Worm (Caenorhabditis elegans) whole organism, late embryonic: Measurements from ENCODE around the gene lig-4.
A peak's percentile ranks its signal among the peaks of the same experiment; 100 is the strongest.

Source experiments
- C38D4.7 ChIP-seq: fragments of 200-800 bp; sonication (Bioruptor generic); optimal IDR thresholded peaks from 2 replicates; lab custom pipeline; 2018; ENCODE audit warnings: mild to moderate bottlenecking, missing genetic modification characterization, moderate library complexity, missing compliant biosample characterization
- F13H6.1 ChIP-seq: sonication (generic microtip); optimal IDR thresholded peaks from 2 replicates; lab custom pipeline; 2016; ENCODE audit warnings: missing genetic modification characterization, missing compliant biosample characterization
- K09A11.1 ChIP-seq: sonication (generic microtip); optimal IDR thresholded peaks from 2 replicates; lab custom pipeline; 2017; ENCODE audit warnings: antibody characterized with exemption, mild to moderate bottlenecking, missing genetic modification characterization, missing compliant biosample characterization; ENCODE audit not compliant: insufficient read depth
- ahr-1 ChIP-seq: sonication (generic microtip); optimal IDR thresholded peaks from 2 replicates; lab custom pipeline; 2016; ENCODE audit warnings: missing genetic modification characterization, missing compliant biosample characterization
- ceh-2 ChIP-seq: sonication (generic microtip); optimal IDR thresholded peaks from 2 replicates; lab custom pipeline; 2016; ENCODE audit warnings: missing genotype, missing genetic modification characterization, missing compliant biosample characterization
- ceh-22 ChIP-seq: sonication (generic microtip); optimal IDR thresholded peaks from 2 replicates; lab custom pipeline; 2017; ENCODE audit warnings: missing biosample characterization, missing genetic modification characterization
- ceh-24 ChIP-seq: sonication (generic microtip); optimal IDR thresholded peaks from 2 replicates; lab custom pipeline; 2016; ENCODE audit warnings: mild to moderate bottlenecking, missing genetic modification characterization, missing compliant biosample characterization
- ceh-31 ChIP-seq: sonication (generic microtip); optimal IDR thresholded peaks from 2 replicates; lab custom pipeline; 2016; ENCODE audit warnings: missing genetic modification characterization, missing compliant biosample characterization
- ceh-34 ChIP-seq: sonication (generic microtip); optimal IDR thresholded peaks from 2 replicates; lab custom pipeline; 2016; ENCODE audit warnings: mild to moderate bottlenecking, missing genetic modification characterization, missing compliant biosample characterization
- ceh-45 ChIP-seq: fragments of 200-800 bp; sonication (Bioruptor generic); IDR thresholded peaks from 2 replicates; pipeline ENCODE4 v1.3.6; 2022; ENCODE audit warnings: missing genetic modification reagents, missing genetic modification characterization, missing compliant biosample characterization
- ceh-9 ChIP-seq: sonication (generic microtip); optimal IDR thresholded peaks from 2 replicates; lab custom pipeline; 2016; ENCODE audit warnings: mild to moderate bottlenecking, missing genetic modification characterization, inconsistent platforms, missing compliant biosample characterization
- dmd-4 ChIP-seq: sonication (generic microtip); optimal IDR thresholded peaks from 2 replicates; lab custom pipeline; 2016; ENCODE audit warnings: borderline replicate concordance, missing genetic modification characterization, missing compliant biosample characterization
- dve-1 ChIP-seq: sonication (generic microtip); optimal IDR thresholded peaks from 2 replicates; lab custom pipeline; 2017; ENCODE audit warnings: antibody characterized with exemption, mild to moderate bottlenecking, missing genetic modification characterization, missing compliant biosample characterization
- ets-4 ChIP-seq: sonication (generic microtip); optimal IDR thresholded peaks from 2 replicates; lab custom pipeline; 2016; ENCODE audit warnings: missing genetic modification characterization, missing compliant biosample characterization
- fax-1 ChIP-seq: sonication (generic microtip); optimal IDR thresholded peaks from 2 replicates; lab custom pipeline; 2016; ENCODE audit warnings: missing genotype, missing genetic modification characterization, missing compliant biosample characterization
- gmeb-2 ChIP-seq: sonication (generic microtip); optimal IDR thresholded peaks from 2 replicates; lab custom pipeline; 2016; ENCODE audit warnings: missing genetic modification characterization, inconsistent platforms, missing compliant biosample characterization
- hlh-15 ChIP-seq: sonication (generic microtip); optimal IDR thresholded peaks from 2 replicates; lab custom pipeline; 2016; ENCODE audit warnings: missing genetic modification characterization, missing compliant biosample characterization
- lim-6 ChIP-seq: sonication (generic microtip); optimal IDR thresholded peaks from 2 replicates; lab custom pipeline; 2016; ENCODE audit warnings: missing genetic modification characterization, missing compliant biosample characterization
- madf-2 ChIP-seq: sonication (generic microtip); optimal IDR thresholded peaks from 2 replicates; lab custom pipeline; 2017; ENCODE audit warnings: missing genetic modification characterization, missing compliant biosample characterization
- nfya-1 ChIP-seq: sonication (generic microtip); optimal IDR thresholded peaks from 2 replicates; lab custom pipeline; 2017; ENCODE audit warnings: missing genetic modification characterization, mild to moderate bottlenecking, missing compliant biosample characterization, antibody characterized with exemption, moderate library complexity
- nhr-11 ChIP-seq: fragments of 150-350 bp; optimal IDR thresholded peaks from 2 replicates; lab custom pipeline; 2014; ENCODE audit warnings: missing biosample characterization, missing genetic modification characterization
- nhr-232 ChIP-seq: sonication (generic microtip); optimal IDR thresholded peaks from 2 replicates; lab custom pipeline; 2016; ENCODE audit warnings: missing genetic modification characterization, missing compliant biosample characterization
- odd-2 ChIP-seq: sonication (generic microtip); optimal IDR thresholded peaks from 2 replicates; lab custom pipeline; 2017; ENCODE audit warnings: antibody characterized with exemption, mild to moderate bottlenecking, missing genetic modification characterization, missing compliant biosample characterization
- pag-3 ChIP-seq: sonication (generic microtip); optimal IDR thresholded peaks from 2 replicates; lab custom pipeline; 2016; ENCODE audit warnings: missing compliant biosample characterization, missing genetic modification characterization, borderline replicate concordance
- pat-9 ChIP-seq: fragments of 200-800 bp; sonication (Bioruptor generic); optimal IDR thresholded peaks from 2 replicates; lab custom pipeline; 2018; ENCODE audit warnings: mild to moderate bottlenecking, missing genetic modification characterization, moderate library complexity, missing compliant biosample characterization
- pha-4 ChIP-seq: fragments of 150-350 bp; optimal IDR thresholded peaks from 2 replicates; lab custom pipeline; 2018; ENCODE audit warnings: missing biosample characterization, missing genetic modification reagents, missing genetic modification characterization
- pqm-1 ChIP-seq: sonication (generic microtip); optimal IDR thresholded peaks from 2 replicates; lab custom pipeline; 2016; ENCODE audit warnings: missing genetic modification characterization, missing compliant biosample characterization
- pros-1 ChIP-seq: fragments of 150-350 bp; optimal IDR thresholded peaks from 2 replicates; lab custom pipeline; 2014; ENCODE audit warnings: missing biosample characterization, missing genetic modification reagents, missing genetic modification characterization
- ref-2 ChIP-seq: sonication (generic microtip); optimal IDR thresholded peaks from 2 replicates; lab custom pipeline; 2016; ENCODE audit warnings: missing genetic modification characterization, missing compliant biosample characterization
- rnt-1 ChIP-seq: sonication (generic microtip); optimal IDR thresholded peaks from 2 replicates; lab custom pipeline; 2016; ENCODE audit warnings: missing genetic modification characterization, missing compliant biosample characterization
- sdc-2 ChIP-seq: sonication (generic microtip); optimal IDR thresholded peaks from 2 replicates; lab custom pipeline; 2016; ENCODE audit warnings: missing genotype, missing genetic modification characterization, missing compliant biosample characterization
- sox-2 ChIP-seq: fragments of 200-800 bp; sonication (Bioruptor generic); IDR thresholded peaks from 2 replicates; pipeline ENCODE4 v1.3.6; 2022; ENCODE audit warnings: missing genetic modification reagents, missing genetic modification characterization, missing compliant biosample characterization
- syd-9 ChIP-seq: sonication (generic microtip); optimal IDR thresholded peaks from 2 replicates; lab custom pipeline; 2016; ENCODE audit warnings: mild to moderate bottlenecking, missing genetic modification characterization, moderate library complexity, missing compliant biosample characterization
- ttx-3 ChIP-seq: sonication (generic microtip); optimal IDR thresholded peaks from 2 replicates; lab custom pipeline; 2016; ENCODE audit warnings: missing genetic modification reagents, missing genetic modification characterization, missing compliant biosample characterization
- unc-3 ChIP-seq, 2 experiments: fragments of 200-800 bp in 1 of 2; sonication (Bioruptor generic) in 1 of 2; sonication (generic microtip) in 1 of 2; conservative IDR thresholded peaks in 1 of 2; optimal IDR thresholded peaks in 1 of 2; 2 replicates each; pipeline versions ENCODE4 v1.3.6 to Lab custom; 2016 to 2022; ENCODE audit warnings: missing compliant biosample characterization in 2 of 2, missing genetic modification characterization in 2 of 2, missing genetic modification reagents in 1 of 2
- unc-55 ChIP-seq: sonication (generic microtip); optimal IDR thresholded peaks from 2 replicates; lab custom pipeline; 2017; ENCODE audit warnings: missing biosample characterization, missing genetic modification reagents, missing genetic modification characterization
- zip-5 ChIP-seq: sonication (generic microtip); optimal IDR thresholded peaks from 2 replicates; lab custom pipeline; 2016; ENCODE audit warnings: missing genetic modification characterization, missing compliant biosample characterization
- ztf-16 ChIP-seq: sonication (generic microtip); optimal IDR thresholded peaks from 2 replicates; lab custom pipeline; 2017; ENCODE audit warnings: missing genetic modification characterization, missing compliant biosample characterization

Gene lig-4

DNA sequence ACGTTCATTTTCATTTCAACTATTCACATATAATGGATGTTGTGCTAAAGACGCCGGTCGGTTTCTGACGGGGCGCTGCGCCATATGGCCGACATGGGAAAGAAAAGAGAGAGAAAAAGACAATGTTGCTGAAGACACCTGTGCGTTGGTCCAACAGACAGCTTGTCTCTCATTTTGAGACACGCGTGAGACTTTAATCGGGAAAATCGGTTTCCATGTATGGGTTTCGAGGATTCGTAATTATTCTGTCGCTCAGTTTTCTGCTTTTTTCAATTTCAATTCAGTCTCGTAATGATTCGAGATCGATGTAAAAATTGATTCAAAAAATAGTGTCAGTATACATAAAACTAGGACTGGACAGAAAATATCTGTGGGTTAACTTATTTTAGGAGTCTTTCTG is 9.6 kb downstream of the lig-4 start:
- TF ChIP-seq ceh-31: no peak
- no peak for TF ChIP-seq dmd-4
- TF ChIP-seq dve-1: no peak
- no peak for TF ChIP-seq lim-6 (tag; lab: Kevin White, UChicago)
- no peak for TF ChIP-seq fax-1
- TF ChIP-seq nhr-232 (tag; lab: Kevin White, UChicago): no peak
- TF ChIP-seq ets-4 (tag; lab: Kevin White, UChicago): no peak
- TF ChIP-seq nhr-11: no peak
- no peak for TF ChIP-seq pros-1 (tag; lab: Kevin White, UChicago)
- TF ChIP-seq syd-9 (tag; lab: Kevin White, UChicago): no peak
- TF ChIP-seq ceh-24: no peak
- TF ChIP-seq hlh-15: no peak
- no peak for TF ChIP-seq ceh-2 (tag; lab: Kevin White, UChicago)
- no peak for TF ChIP-seq ceh-9 (tag; lab: Kevin White, UChicago)
- no peak for TF ChIP-seq ztf-16 (tag; lab: Kevin White, UChicago)
- TF ChIP-seq ahr-1: no peak
- TF ChIP-seq pag-3 (tag; lab: Kevin White, UChicago): no peak
- no peak for TF ChIP-seq F13H6.1
- no peak for TF ChIP-seq ref-2 (tag; lab: Kevin White, UChicago)
- TF ChIP-seq K09A11.1 (tag; lab: Kevin White, UChicago): no peak

DNA sequence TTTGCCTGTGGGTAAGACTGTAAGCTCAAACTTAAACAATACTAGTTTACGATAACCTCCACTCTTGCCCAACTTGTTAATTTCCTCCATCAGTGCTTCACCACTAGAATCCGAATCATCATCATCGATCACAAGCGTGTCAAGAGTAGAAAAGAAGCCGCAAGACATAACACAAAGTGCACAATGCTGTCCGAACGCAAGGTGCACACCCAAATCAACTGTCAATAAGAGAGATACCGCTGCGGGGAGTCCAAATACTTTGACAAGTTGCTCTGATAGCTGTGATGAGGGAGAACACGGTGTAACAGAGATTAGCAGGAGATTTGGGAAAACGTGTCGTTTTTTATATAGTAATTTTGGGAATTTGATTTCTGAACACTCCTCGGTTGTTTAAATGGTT is 10.1 kb downstream of the lig-4 start:
- no peak for TF ChIP-seq sox-2
- no peak for TF ChIP-seq zip-5 (tag; lab: Kevin White, UChicago)
- TF ChIP-seq unc-55 (GFP tag; lab: Kevin White, UChicago): peak; percentile 80
- no peak for TF ChIP-seq ceh-31
- TF ChIP-seq pqm-1 (tag; lab: Kevin White, UChicago): no peak

DNA sequence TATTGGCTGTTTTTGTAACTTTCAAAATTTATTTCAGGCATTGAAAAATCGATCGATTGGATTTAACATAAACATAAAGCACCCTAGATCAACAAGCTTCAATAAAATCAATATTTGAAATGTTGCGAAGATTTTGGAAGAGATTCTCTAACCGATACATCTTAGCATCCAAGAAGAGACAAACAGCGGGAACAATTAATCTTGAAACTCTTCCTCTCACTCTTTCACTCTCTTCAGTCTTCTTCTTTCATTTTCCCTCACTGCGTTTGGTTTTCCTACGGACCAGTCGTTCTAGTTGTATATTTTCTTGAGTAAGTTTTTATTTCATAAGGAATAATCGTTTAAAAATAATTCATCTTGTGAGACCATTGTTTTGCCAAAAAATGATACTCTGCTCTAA is 11.7 kb downstream of the lig-4 start:
- TF ChIP-seq ceh-9 (tag; lab: Kevin White, UChicago) (no peak), F13H6.1 (no peak), nhr-11 (no peak), sdc-2 (tag; lab: Kevin White, UChicago) (no peak), rnt-1 (no peak), pros-1 (tag; lab: Kevin White, UChicago) (no peak), ceh-22 (tag; lab: Kevin White, UChicago) (no peak), ceh-45 (no peak), pha-4 (tag; lab: Kevin White, UChicago) (no peak), ceh-34 (tag; lab: Kevin White, UChicago) (no peak), madf-2 (no peak)

DNA sequence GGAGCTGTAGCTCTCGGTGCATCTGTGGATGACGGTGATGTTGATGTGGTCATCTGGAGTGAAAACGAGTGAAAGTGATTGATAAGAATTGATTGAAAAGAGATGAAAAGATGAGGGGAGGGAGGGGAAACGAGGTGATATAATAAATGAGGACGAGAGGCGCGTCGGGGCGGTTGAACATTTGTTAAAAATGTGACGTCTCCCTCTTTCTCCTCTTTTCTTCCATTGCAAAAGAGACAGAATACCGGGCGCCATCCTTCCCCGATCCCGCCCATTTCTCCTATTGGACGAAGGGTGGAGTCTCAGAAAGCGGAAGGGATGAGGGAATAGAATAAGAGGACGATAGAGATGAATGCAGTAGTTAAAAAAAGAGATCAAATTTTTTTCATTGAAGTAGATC is 13.4 kb downstream of the lig-4 start:
- TF ChIP-seq gmeb-2 (tag; lab: Kevin White, UChicago) (no peak), unc-55 (GFP tag; lab: Kevin White, UChicago) (peak; percentile 94), nfya-1 (tag; lab: Kevin White, UChicago) (peak; percentile 95), odd-2 (no peak), syd-9 (tag; lab: Kevin White, UChicago) (no peak), rnt-1 (peak; percentile 12), unc-3 (GFP tag; conservative IDR thresholded peaks at IDR 0.05; lab: Robert Waterston, UW) (no peak), unc-3 (tag; optimal IDR thresholded peaks at IDR 0.05; lab: Kevin White, UChicago) (no peak), C38D4.7 (no peak), pat-9 (tag; lab: Kevin White, UChicago) (no peak), ttx-3 (tag; lab: Kevin White, UChicago) (no peak), ref-2 (tag; lab: Kevin White, UChicago) (peak; percentile 44), ceh-31 (no peak), madf-2 (no peak)
- TF ChIP-seq, all 69 proteins: peak for 4
